Fruit fly (Drosophila melanogaster): ENCODE measurements around the gene HIPP1.

DNA sequence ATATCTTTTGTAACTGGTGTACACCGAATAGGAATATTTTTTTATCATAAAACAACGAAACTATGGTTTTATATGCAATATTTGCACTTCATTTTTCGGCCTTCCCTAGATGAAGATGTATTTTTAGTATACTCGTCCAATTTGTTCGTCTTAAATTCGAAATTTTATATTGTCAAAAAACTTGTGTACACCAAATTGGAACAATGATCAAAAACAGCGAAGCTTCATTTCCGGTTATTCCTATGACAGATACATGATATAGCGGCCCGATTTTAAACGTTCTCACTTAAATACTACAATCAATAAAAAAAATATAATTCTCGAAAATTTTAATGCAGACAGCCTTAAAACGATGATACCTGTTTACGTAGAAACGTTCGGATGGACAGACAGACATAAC, 42.2 kb upstream of the HIPP1 start:
- TF ChIP-seq lola (GFP tag; optimal IDR thresholded peaks at IDR 0.05) (no peak), pan (optimal IDR thresholded peaks at IDR 0.05) (no peak), Rel (GFP tag; optimal IDR thresholded peaks at IDR 0.05) (no peak), Rel (tag; optimal IDR thresholded peaks at IDR 0.05) (no peak), usp (GFP tag; optimal IDR thresholded peaks at IDR 0.05) (no peak), psq (GFP tag; optimal IDR thresholded peaks at IDR 0.05) (no peak), Abd-B (GFP tag; optimal IDR thresholded peaks at IDR 0.05) (no peak), Hr78 (GFP tag; optimal IDR thresholded peaks at IDR 0.05) (no peak), Vsx2 (GFP tag; optimal IDR thresholded peaks at IDR 0.05; ENCODE audit: partially characterized antibody) (no peak), CrebA (GFP tag; optimal IDR thresholded peaks at IDR 0.05; ENCODE audit: borderline replicate concordance) (no peak)
